Fruit fly (Drosophila melanogaster): ENCODE results near the gene CG11843.

- TF ChIP-seq CG8478 (optimal IDR thresholded peaks at IDR 0.05) (no peak), CTCF (optimal IDR thresholded peaks at IDR 0.05) (no peak)
Observed at dm6 chr3R:29062717-29063206, 8.6 kb downstream of the CG11843 start, which contains the start of the genes Cul5 and Bicra.

All from S2 (cell line).